Fruit fly (Drosophila melanogaster): ENCODE measurements around the gene CG31321.

dm6 chr3R:14335504-14335903, 25.3 kb downstream of the CG31321 start:
- no peak for TF ChIP-seq CG8478 (optimal IDR thresholded peaks at IDR 0.05)
- no peak for TF ChIP-seq CTCF (optimal IDR thresholded peaks at IDR 0.05)

All from S2 (cell line).